Worm (Caenorhabditis elegans) whole organism, L2 larva: ENCODE measurements around the gene C17G1.2.

Source experiments
- F13H6.1 ChIP-seq: sonication (generic microtip); optimal IDR thresholded peaks from 2 replicates; lab custom pipeline; 2016; ENCODE audit warnings: missing genetic modification characterization, missing compliant biosample characterization
- R02D3.7 ChIP-seq: fragments of 150-350 bp; optimal IDR thresholded peaks from 2 replicates; lab custom pipeline; 2014; ENCODE audit warnings: missing biosample characterization, missing genetic modification characterization
- ZK546.5 ChIP-seq: sonication (generic microtip); optimal IDR thresholded peaks from 2 replicates; lab custom pipeline; 2017; ENCODE audit warnings: missing biosample characterization, missing genetic modification characterization
- alr-1 ChIP-seq: fragments of 150-350 bp; optimal IDR thresholded peaks from 2 replicates; lab custom pipeline; 2014; ENCODE audit warnings: missing biosample characterization, missing genetic modification characterization
- aly-2 ChIP-seq: fragments of 150-350 bp; optimal IDR thresholded peaks from 2 replicates; lab custom pipeline; 2014; ENCODE audit warnings: missing biosample characterization, missing genetic modification characterization
- ama-1 ChIP-seq: fragments of 150-350 bp; optimal IDR thresholded peaks from 2 replicates; lab custom pipeline; 2018; ENCODE audit warnings: inconsistent platforms
- blmp-1 ChIP-seq: sonication (generic microtip); optimal IDR thresholded peaks from 2 replicates; lab custom pipeline; 2017; ENCODE audit warnings: missing genetic modification characterization, mild to moderate bottlenecking, missing compliant biosample characterization, antibody characterized with exemption, moderate library complexity; ENCODE audit not compliant: insufficient read depth
- ceh-82 ChIP-seq: fragments of 150-350 bp; optimal IDR thresholded peaks from 2 replicates; lab custom pipeline; 2014; ENCODE audit warnings: missing biosample characterization, missing genetic modification characterization
- crh-2 ChIP-seq: sonication (generic microtip); optimal IDR thresholded peaks from 2 replicates; lab custom pipeline; 2017; ENCODE audit warnings: missing biosample characterization, missing genetic modification characterization
- elt-1 ChIP-seq: fragments of 150-350 bp; optimal IDR thresholded peaks from 2 replicates; lab custom pipeline; 2014; ENCODE audit warnings: missing biosample characterization, missing genetic modification characterization
- elt-3 ChIP-seq: sonication (generic microtip); optimal IDR thresholded peaks from 2 replicates; lab custom pipeline; 2017; ENCODE audit warnings: missing biosample characterization, missing genetic modification characterization
- fos-1 ChIP-seq: fragments of 150-350 bp; optimal IDR thresholded peaks from 2 replicates; lab custom pipeline; 2014; ENCODE audit warnings: missing biosample characterization, missing genetic modification characterization
- gmeb-1 ChIP-seq: fragments of 150-350 bp; optimal IDR thresholded peaks from 2 replicates; lab custom pipeline; 2014; ENCODE audit warnings: missing biosample characterization, missing genetic modification characterization
- lin-11 ChIP-seq: fragments of 150-350 bp; sonication (generic microtip); optimal IDR thresholded peaks from 2 replicates; lab custom pipeline; 2014; ENCODE audit warnings: missing biosample characterization, missing genetic modification characterization, inconsistent platforms, mixed read lengths
- lin-13 ChIP-seq: fragments of 150-350 bp; optimal IDR thresholded peaks from 2 replicates; lab custom pipeline; 2014; ENCODE audit warnings: missing biosample characterization, missing genetic modification reagents, missing genetic modification characterization
- lin-39 ChIP-seq: fragments of 150-350 bp; optimal IDR thresholded peaks from 2 replicates; lab custom pipeline; 2014; ENCODE audit warnings: missing biosample characterization, missing genetic modification reagents, missing genetic modification characterization
- mab-5 ChIP-seq: fragments of 150-350 bp; optimal IDR thresholded peaks from 2 replicates; lab custom pipeline; 2014; ENCODE audit warnings: missing biosample characterization, missing genetic modification characterization
- nhr-10 ChIP-seq: sonication (generic microtip); optimal IDR thresholded peaks from 2 replicates; lab custom pipeline; 2017; ENCODE audit warnings: missing biosample characterization, missing genetic modification characterization
- nhr-11 ChIP-seq: fragments of 150-350 bp; optimal IDR thresholded peaks from 2 replicates; lab custom pipeline; 2014; ENCODE audit warnings: missing biosample characterization, missing genetic modification characterization
- nhr-12 ChIP-seq: fragments of 150-350 bp; optimal IDR thresholded peaks from 2 replicates; lab custom pipeline; 2014; ENCODE audit warnings: missing biosample characterization, missing genetic modification characterization
- nhr-129 ChIP-seq: fragments of 150-350 bp; optimal IDR thresholded peaks from 2 replicates; lab custom pipeline; 2014; ENCODE audit warnings: missing biosample characterization, missing genetic modification characterization
- nhr-23 ChIP-seq: fragments of 150-350 bp; optimal IDR thresholded peaks from 2 replicates; lab custom pipeline; 2014; ENCODE audit warnings: missing biosample characterization, missing genetic modification reagents, missing genetic modification characterization
- nhr-77 ChIP-seq: fragments of 150-350 bp; optimal IDR thresholded peaks from 2 replicates; lab custom pipeline; 2014; ENCODE audit warnings: missing biosample characterization, missing genetic modification characterization
- peb-1 ChIP-seq: fragments of 150-350 bp; optimal IDR thresholded peaks from 2 replicates; lab custom pipeline; 2014; ENCODE audit warnings: missing biosample characterization, missing genetic modification characterization
- sma-3 ChIP-seq: sonication (generic microtip); optimal IDR thresholded peaks from 2 replicates; lab custom pipeline; 2016; ENCODE audit warnings: missing genetic modification reagents, missing genetic modification characterization, missing compliant biosample characterization
- sma-9 ChIP-seq, 2 experiments: fragments of 150-350 bp in 1 of 2; sonication (generic microtip) in 1 of 2; optimal IDR thresholded peaks; 2 replicates each; lab custom pipeline; 2014 to 2016; ENCODE audit warnings: missing genetic modification characterization in 2 of 2, mild to moderate bottlenecking in 1 of 2, missing biosample characterization in 1 of 2, missing compliant biosample characterization in 1 of 2, missing genetic modification reagents in 1 of 2, moderate library complexity in 1 of 2
- snpc-4 ChIP-seq: fragments of 150-350 bp; optimal IDR thresholded peaks from 2 replicates; lab custom pipeline; 2014; ENCODE audit warnings: missing biosample characterization, missing genetic modification characterization
- unc-39 ChIP-seq: fragments of 150-350 bp; optimal IDR thresholded peaks from 2 replicates; lab custom pipeline; 2014; ENCODE audit warnings: missing biosample characterization, missing genetic modification characterization
- unc-62 ChIP-seq: fragments of 150-350 bp; optimal IDR thresholded peaks from 2 replicates; lab custom pipeline; 2014; ENCODE audit warnings: missing biosample characterization, missing genetic modification reagents, missing genetic modification characterization
- zag-1 ChIP-seq: fragments of 150-350 bp; optimal IDR thresholded peaks from 2 replicates; lab custom pipeline; 2014; ENCODE audit warnings: missing biosample characterization, missing genetic modification characterization
- ztf-11 ChIP-seq: sonication (generic microtip); optimal IDR thresholded peaks from 2 replicates; lab custom pipeline; 2017; ENCODE audit warnings: missing biosample characterization, missing genetic modification characterization
- ztf-4 ChIP-seq: fragments of 150-350 bp; optimal IDR thresholded peaks from 2 replicates; lab custom pipeline; 2014; ENCODE audit warnings: missing biosample characterization, missing genetic modification characterization

The C17G1.2 gene

DNA sequence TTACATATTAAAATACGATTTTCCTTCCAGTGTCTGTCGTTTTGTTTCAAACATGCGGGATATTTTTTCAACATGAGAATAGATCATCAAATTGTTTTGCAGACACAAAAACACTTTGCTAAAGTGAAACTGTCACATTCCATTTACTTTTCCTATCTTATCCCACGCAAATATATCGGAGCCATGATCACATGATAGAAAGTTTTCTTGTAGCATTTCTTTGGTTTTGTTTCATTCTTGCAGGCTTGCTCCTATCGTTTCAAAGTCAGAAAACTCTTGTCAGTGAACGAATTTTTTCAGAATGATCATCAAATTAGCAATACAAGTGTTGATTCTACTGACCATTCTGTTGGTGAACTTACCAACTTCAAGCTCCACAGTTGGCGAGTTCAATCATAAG lies at the start of gene C17G1.2:
Gene C17G1.2 (plus strand): TSS at position 301 of the 400 bp plus-strand sequence.
- TF ChIP-seq nhr-11 (tag; lab: Kevin White, UChicago), result no peak
- TF ChIP-seq ZK546.5 (tag; lab: Kevin White, UChicago), result no peak
- TF ChIP-seq sma-3, result no peak
- TF ChIP-seq fos-1 (tag; lab: Kevin White, UChicago), result no peak
- TF ChIP-seq elt-1 (tag; lab: Kevin White, UChicago), result no peak
- no peak for TF ChIP-seq peb-1 (tag; lab: Kevin White, UChicago)
- TF ChIP-seq F13H6.1, result no peak
- no peak for TF ChIP-seq elt-3 (tag; lab: Kevin White, UChicago)
- TF ChIP-seq nhr-12, result no peak
- no peak for TF ChIP-seq blmp-1 (tag; lab: Kevin White, UChicago)
- TF ChIP-seq unc-62, result no peak
- TF ChIP-seq zag-1 (tag; lab: Kevin White, UChicago), result no peak
- no peak for TF ChIP-seq aly-2 (tag; lab: Kevin White, UChicago)

DNA sequence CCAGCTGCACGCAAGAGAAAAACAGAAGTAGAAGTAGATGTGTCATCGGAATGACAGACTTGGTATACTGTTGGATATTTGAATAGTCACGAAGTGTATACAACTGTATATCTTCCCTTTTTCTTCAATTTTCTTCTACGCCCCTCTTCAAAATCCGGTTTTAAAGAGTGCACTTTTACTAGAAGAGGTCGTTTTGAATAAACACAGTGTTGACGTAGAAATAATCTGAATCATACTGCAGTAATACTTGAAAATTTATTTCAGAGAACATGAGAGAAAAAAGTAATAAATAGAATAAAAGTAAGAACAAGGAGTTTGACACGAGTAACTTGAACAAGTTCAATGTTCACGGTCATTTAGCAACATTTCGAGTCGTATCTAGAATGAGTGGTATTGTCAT lies 48.8 kb upstream of the C17G1.2 start, which contains the start of gene R07B1.8:
Gene R07B1.8 (minus strand): TSS at position 101 of the 400 bp plus-strand sequence.
- TF ChIP-seq unc-39 (tag; lab: Kevin White, UChicago), result no peak
- TF ChIP-seq ztf-11 (tag; lab: Kevin White, UChicago), result no peak
- TF ChIP-seq ztf-4 (tag; lab: Kevin White, UChicago), result no peak
- TF ChIP-seq nhr-129 (tag; lab: Kevin White, UChicago), result no peak
- no peak for TF ChIP-seq alr-1 (tag; lab: Kevin White, UChicago)
- TF ChIP-seq ceh-82, result no peak

DNA sequence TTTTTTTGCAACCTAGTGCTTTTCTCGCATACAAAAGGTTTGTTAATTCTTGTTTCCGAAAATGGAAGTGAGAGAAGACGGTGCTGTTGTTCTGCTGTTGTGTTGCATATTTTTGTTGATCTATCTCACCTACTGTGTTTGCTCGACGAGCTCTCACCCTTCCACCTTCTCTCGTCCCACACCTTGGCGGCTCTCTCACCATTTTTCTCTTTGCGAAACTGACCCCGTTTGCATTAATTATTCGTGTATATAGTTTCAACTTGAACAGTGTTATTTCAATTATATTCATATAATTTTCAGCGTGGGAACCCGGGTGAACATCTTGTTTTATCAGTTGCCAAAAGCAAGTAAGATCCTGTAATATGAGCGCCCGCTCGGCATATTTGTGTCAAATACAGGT lies 44.2 kb upstream of the C17G1.2 start, which contains the start of gene R07B1.9:
Gene R07B1.9 (plus strand): TSS at position 301 of the 400 bp plus-strand sequence.
- TF ChIP-seq mab-5 (no peak), sma-9 (GFP tag; optimal IDR thresholded peaks at IDR 0.05; lab: Kevin White, UChicago) (no peak), sma-9 (tag; optimal IDR thresholded peaks at IDR 0.05; lab: Kevin White, UChicago) (no peak), snpc-4 (tag; lab: Kevin White, UChicago) (no peak), nhr-23 (no peak), blmp-1 (tag; lab: Kevin White, UChicago) (no peak), fos-1 (tag; lab: Kevin White, UChicago) (no peak), nhr-10 (tag; lab: Kevin White, UChicago) (no peak), lin-39 (tag; lab: Kevin White, UChicago) (no peak), peb-1 (tag; lab: Kevin White, UChicago) (no peak), ama-1 (lab: Kevin White, UChicago) (no peak)

DNA sequence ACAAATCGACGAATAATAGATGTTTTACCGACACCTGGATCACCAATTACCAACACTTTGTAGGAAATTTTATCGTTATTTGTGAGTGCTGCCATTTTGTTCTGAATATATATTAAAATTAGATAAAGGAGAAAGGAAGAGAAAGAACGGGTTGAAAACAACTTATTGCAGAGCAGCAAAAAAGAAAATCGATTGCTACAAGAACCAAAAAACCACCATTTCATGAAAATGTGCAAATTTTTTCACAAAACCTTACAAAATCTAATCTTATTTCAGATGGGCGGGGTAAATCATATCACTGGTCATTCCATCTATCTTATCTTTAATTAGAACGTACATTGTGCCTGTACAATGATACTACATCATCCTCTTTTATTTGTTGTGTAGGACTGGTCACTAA lies 39.2 kb upstream of the C17G1.2 start, which contains the start of gene glo-1:
Gene glo-1 (minus strand): TSS at position 101 of the 400 bp plus-strand sequence.
- no peak for TF ChIP-seq alr-1 (tag; lab: Kevin White, UChicago)
- TF ChIP-seq blmp-1 (tag; lab: Kevin White, UChicago), result no peak
- TF ChIP-seq ztf-4 (tag; lab: Kevin White, UChicago), result no peak
- TF ChIP-seq nhr-11 (tag; lab: Kevin White, UChicago), result no peak
- no peak for TF ChIP-seq crh-2
- no peak for TF ChIP-seq R02D3.7 (tag; lab: Kevin White, UChicago)
- TF ChIP-seq nhr-77 (tag; lab: Kevin White, UChicago), result no peak
- no peak for TF ChIP-seq unc-62
- no peak for TF ChIP-seq gmeb-1 (tag; lab: Kevin White, UChicago)
- TF ChIP-seq snpc-4 (tag; lab: Kevin White, UChicago), result no peak
- TF ChIP-seq lin-11 (tag; lab: Kevin White, UChicago), result no peak

DNA sequence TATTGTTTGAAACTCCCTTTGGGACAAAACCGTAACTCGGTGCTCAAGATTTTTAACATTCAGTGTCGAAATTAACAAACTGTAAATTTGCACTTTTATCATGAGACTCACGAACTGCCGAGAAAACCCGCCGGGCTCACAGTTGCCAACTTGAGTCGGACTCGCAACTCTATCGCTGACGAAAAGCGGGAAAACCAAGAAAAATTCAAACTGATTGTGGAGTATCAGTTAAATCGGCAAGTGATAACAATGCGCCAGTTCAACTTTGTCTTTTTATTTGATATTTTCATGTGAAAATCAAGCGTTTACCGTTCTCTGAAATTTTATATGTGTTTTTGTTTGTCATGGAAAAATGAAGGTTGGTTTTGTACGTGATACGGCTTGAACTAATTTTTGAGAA lies 38.8 kb upstream of the C17G1.2 start:
- TF ChIP-seq nhr-77 (tag; lab: Kevin White, UChicago) (no peak), nhr-11 (tag; lab: Kevin White, UChicago) (no peak), fos-1 (tag; lab: Kevin White, UChicago) (peak; percentile 85), aly-2 (tag; lab: Kevin White, UChicago) (no peak), lin-13 (no peak), lin-11 (tag; lab: Kevin White, UChicago) (no peak)
